Worm (Caenorhabditis elegans) whole organism, L3 larva: Measurements from ENCODE around the gene W02B3.3.

Experiments
- R02D3.7 ChIP-seq: fragments of 150-350 bp; optimal IDR thresholded peaks from 2 replicates; lab custom pipeline; 2014; ENCODE audit warnings: missing biosample characterization, missing genetic modification characterization
- daf-12 ChIP-seq: fragments of 150-350 bp; optimal IDR thresholded peaks from 2 replicates; lab custom pipeline; 2014; ENCODE audit warnings: missing biosample characterization, missing genetic modification reagents, missing genetic modification characterization
- nhr-25 ChIP-seq: sonication (generic microtip); optimal IDR thresholded peaks from 2 replicates; lab custom pipeline; 2017; ENCODE audit warnings: missing biosample characterization, missing genetic modification characterization
- nhr-67 ChIP-seq: fragments of 150-350 bp; optimal IDR thresholded peaks from 2 replicates; lab custom pipeline; 2014; ENCODE audit warnings: missing biosample characterization, missing genetic modification characterization

ce11 chrIII:670994-671393, 2.8 kb upstream of the W02B3.3 start:
- TF ChIP-seq R02D3.7 (tag; lab: Kevin White, UChicago): no peak
- no peak for TF ChIP-seq nhr-25 (tag; lab: Kevin White, UChicago)
- TF ChIP-seq daf-12 (tag; lab: Kevin White, UChicago): no peak
- TF ChIP-seq nhr-67: no peak
